Fruit fly (Drosophila melanogaster) whole organism, embryonic: Measurements from ENCODE around the gene IleRS-m.

Source experiments
- Bdp1 ChIP-seq: fragments of 200-800 bp; sonication (Bioruptor generic); optimal IDR thresholded peaks from 3 replicates; lab custom pipeline; 2016; ENCODE audit warnings: missing biosample characterization, missing genetic modification characterization
- CG10147 ChIP-seq: fragments of 200-800 bp; sonication (Bioruptor generic); optimal IDR thresholded peaks from 2 replicates; lab custom pipeline; 2019; ENCODE audit warnings: missing biosample characterization, mild to moderate bottlenecking, missing genetic modification characterization, moderate library complexity
- CG10267 ChIP-seq: fragments of 200-800 bp; sonication (Bioruptor generic); optimal IDR thresholded peaks from 2 replicates; lab custom pipeline; 2018; ENCODE audit warnings: missing biosample characterization, mild to moderate bottlenecking, missing genetic modification characterization, moderate library complexity
- CG10979 ChIP-seq: fragments of 200-800 bp; sonication (Bioruptor generic); optimal IDR thresholded peaks from 2 replicates; lab custom pipeline; 2018; ENCODE audit warnings: missing biosample characterization, mild to moderate bottlenecking, missing genetic modification characterization, moderate library complexity
- CG12104 ChIP-seq: fragments of 200-800 bp; sonication (Bioruptor generic); optimal IDR thresholded peaks from 3 replicates; lab custom pipeline; 2016; ENCODE audit warnings: missing biosample characterization, missing genetic modification characterization
- CG12219 ChIP-seq: fragments of 200-800 bp; sonication (Bioruptor generic); optimal IDR thresholded peaks from 3 replicates; lab custom pipeline; 2018; ENCODE audit warnings: missing biosample characterization, mild to moderate bottlenecking, missing genetic modification characterization
- CG12299 ChIP-seq: fragments of 200-800 bp; sonication (Bioruptor generic); optimal IDR thresholded peaks from 2 replicates; lab custom pipeline; 2018; ENCODE audit warnings: missing biosample characterization, mild to moderate bottlenecking, missing genetic modification characterization
- CG12942 ChIP-seq: fragments of 200-800 bp; sonication (Bioruptor generic); optimal IDR thresholded peaks from 3 replicates; lab custom pipeline; 2016; ENCODE audit warnings: missing biosample characterization, missing genetic modification characterization
- CG13624 ChIP-seq: fragments of 200-800 bp; sonication (Bioruptor generic); optimal IDR thresholded peaks from 2 replicates; lab custom pipeline; 2016; ENCODE audit warnings: missing biosample characterization, missing genetic modification characterization
- CG16779 ChIP-seq: fragments of 200-800 bp; sonication (Bioruptor generic); IDR thresholded peaks from 2 replicates; pipeline ENCODE4 v1.3.6; 2022; ENCODE audit warnings: missing biosample characterization, missing genetic modification characterization
- CG17802 ChIP-seq: fragments of 200-800 bp; sonication (Bioruptor generic); optimal IDR thresholded peaks from 2 replicates; lab custom pipeline; 2018; ENCODE audit warnings: missing biosample characterization, mild to moderate bottlenecking, missing genetic modification characterization, moderate library complexity
- CG18262 ChIP-seq: fragments of 200-800 bp; optimal IDR thresholded peaks from 3 replicates; lab custom pipeline; 2019; ENCODE audit warnings: missing biosample characterization, mild to moderate bottlenecking, missing genetic modification characterization, moderate library complexity
- CG2199 ChIP-seq: fragments of 200-800 bp; sonication (Bioruptor generic); IDR thresholded peaks from 3 replicates; pipeline ENCODE4 v1.3.6; 2022; ENCODE audit warnings: missing biosample characterization, missing genetic modification characterization
- CG30403 ChIP-seq: fragments of 200-800 bp; sonication (Bioruptor generic); optimal IDR thresholded peaks from 3 replicates; lab custom pipeline; 2016; ENCODE audit warnings: missing biosample characterization, missing genetic modification characterization
- CG31224 ChIP-seq: fragments of 200-800 bp; sonication (Bioruptor generic); IDR thresholded peaks from 2 replicates; pipeline ENCODE4 v1.3.6; 2022; ENCODE audit warnings: missing biosample characterization, missing genetic modification characterization
- CG32532 ChIP-seq: fragments of 200-800 bp; sonication (Bioruptor generic); IDR thresholded peaks from 2 replicates; pipeline ENCODE4 v1.3.6; 2022; ENCODE audit warnings: missing biosample characterization, missing genetic modification characterization
- CG32772 ChIP-seq: fragments of 200-800 bp; sonication (Bioruptor generic); IDR thresholded peaks from 2 replicates; pipeline ENCODE4 v1.3.6; 2022; ENCODE audit warnings: missing biosample characterization, missing genetic modification characterization
- CG33213 ChIP-seq: fragments of 200-800 bp; sonication (Bioruptor generic); optimal IDR thresholded peaks from 3 replicates; lab custom pipeline; 2016; ENCODE audit warnings: missing biosample characterization, missing genetic modification characterization
- CG8089 ChIP-seq: fragments of 200-800 bp; sonication (Bioruptor generic); optimal IDR thresholded peaks from 3 replicates; lab custom pipeline; 2016; ENCODE audit warnings: missing biosample characterization, missing genetic modification characterization
- CG8765 ChIP-seq: fragments of 200-800 bp; sonication (Bioruptor generic); IDR thresholded peaks from 2 replicates; pipeline ENCODE4 v1.3.6; 2022; ENCODE audit warnings: missing biosample characterization, missing genetic modification characterization
- CG9215 ChIP-seq: fragments of 200-800 bp; sonication (Bioruptor generic); IDR thresholded peaks from 2 replicates; pipeline ENCODE4 v1.3.6; 2022; ENCODE audit warnings: missing biosample characterization, missing genetic modification characterization
- CG9437 ChIP-seq: fragments of 200-800 bp; sonication (Bioruptor generic); optimal IDR thresholded peaks from 2 replicates; lab custom pipeline; 2018; ENCODE audit warnings: missing biosample characterization, mild to moderate bottlenecking, missing genetic modification characterization
- CG9797 ChIP-seq: fragments of 200-800 bp; sonication (Bioruptor generic); optimal IDR thresholded peaks from 3 replicates; lab custom pipeline; 2018; ENCODE audit warnings: missing biosample characterization, mild to moderate bottlenecking, missing genetic modification characterization
- Dref ChIP-seq: fragments of 200-800 bp; sonication (Bioruptor generic); IDR thresholded peaks from 2 replicates; pipeline ENCODE4 v1.3.6; 2022; ENCODE audit warnings: missing biosample characterization, missing genetic modification characterization
- Kr ChIP-seq: fragments of 200-800 bp; sonication (Bioruptor generic); optimal IDR thresholded peaks from 2 replicates; lab custom pipeline; 2017; ENCODE audit warnings: missing biosample characterization, mild to moderate bottlenecking, missing genetic modification characterization
- NC2α ChIP-seq: fragments of 200-800 bp; sonication (Bioruptor generic); optimal IDR thresholded peaks from 2 replicates; lab custom pipeline; 2016; ENCODE audit warnings: missing biosample characterization, missing genetic modification characterization
- NK7.1 ChIP-seq: fragments of 200-800 bp; sonication (Bioruptor generic); optimal IDR thresholded peaks from 3 replicates; lab custom pipeline; 2016; ENCODE audit warnings: missing biosample characterization, missing genetic modification characterization
- Nf-YA ChIP-seq: fragments of 200-800 bp; sonication (Bioruptor generic); IDR thresholded peaks from 2 replicates; pipeline ENCODE4 v1.3.6; 2022; ENCODE audit warnings: missing biosample characterization, missing genetic modification characterization
- abd-A ChIP-seq: fragments of 200-800 bp; sonication (Bioruptor generic); optimal IDR thresholded peaks from 3 replicates; lab custom pipeline; 2019; ENCODE audit warnings: missing biosample characterization, mild to moderate bottlenecking, missing genetic modification characterization, moderate library complexity
- bab2 ChIP-seq: fragments of 200-800 bp; sonication (Bioruptor generic); optimal IDR thresholded peaks from 2 replicates; lab custom pipeline; 2016; ENCODE audit warnings: missing biosample characterization, missing genetic modification characterization
- bbx ChIP-seq: fragments of 200-800 bp; sonication (Bioruptor generic); IDR thresholded peaks from 2 replicates; pipeline ENCODE4 v1.3.6; 2022; ENCODE audit warnings: missing biosample characterization, missing genetic modification characterization; ENCODE audit not compliant: partially characterized antibody
- bsh ChIP-seq, 2 experiments: fragments of 200-800 bp; sonication (Bioruptor generic); optimal IDR thresholded peaks; 2 replicates each; lab custom pipeline; 2017 to 2018; ENCODE audit warnings: mild to moderate bottlenecking in 2 of 2, missing biosample characterization in 2 of 2, missing genetic modification characterization in 2 of 2, moderate library complexity in 1 of 2
- cad ChIP-seq: fragments of >200 bp; optimal IDR thresholded peaks from 2 replicates; lab custom pipeline; 2017; ENCODE audit warnings: missing biosample characterization, missing genetic modification characterization
- cg ChIP-seq: fragments of 200-800 bp; sonication (Bioruptor generic); optimal IDR thresholded peaks from 3 replicates; lab custom pipeline; 2019; ENCODE audit warnings: missing biosample characterization, mild to moderate bottlenecking, missing genetic modification characterization, moderate library complexity
- chinmo ChIP-seq: fragments of 200-800 bp; sonication (Bioruptor generic); IDR thresholded peaks from 4 replicates; pipeline ENCODE4 v1.3.6; 2022; ENCODE audit warnings: missing biosample characterization, missing genetic modification characterization; ENCODE audit not compliant: partially characterized antibody
- danr ChIP-seq: fragments of 200-800 bp; sonication (Bioruptor generic); IDR thresholded peaks from 2 replicates; pipeline ENCODE4 v1.3.6; 2022; ENCODE audit warnings: missing biosample characterization, missing genetic modification characterization
- eve ChIP-seq, 2 experiments: fragments of >200 bp; optimal IDR thresholded peaks; 2 replicates each; lab custom pipeline; 2017; ENCODE audit warnings: missing biosample characterization in 2 of 2, missing genetic modification characterization in 2 of 2
- exex ChIP-seq: fragments of 200-800 bp; sonication (Bioruptor generic); optimal IDR thresholded peaks from 4 replicates; lab custom pipeline; 2018; ENCODE audit warnings: missing biosample characterization, mild to moderate bottlenecking, missing genetic modification characterization, moderate library complexity
- fd96Cb ChIP-seq: fragments of 200-800 bp; sonication (Bioruptor generic); optimal IDR thresholded peaks from 2 replicates; lab custom pipeline; 2018; ENCODE audit warnings: missing biosample characterization, mild to moderate bottlenecking, missing genetic modification characterization, moderate library complexity
- grau ChIP-seq: fragments of 200-800 bp; optimal IDR thresholded peaks from 3 replicates; lab custom pipeline; 2019; ENCODE audit warnings: missing biosample characterization, mild to moderate bottlenecking, missing genetic modification characterization, moderate library complexity
- lbe ChIP-seq: fragments of 200-800 bp; sonication (Bioruptor generic); optimal IDR thresholded peaks from 2 replicates; lab custom pipeline; 2016; ENCODE audit warnings: missing biosample characterization, mild to moderate bottlenecking, missing genetic modification characterization
- maf-S ChIP-seq: fragments of 200-800 bp; sonication (Bioruptor generic); optimal IDR thresholded peaks from 2 replicates; lab custom pipeline; 2016; ENCODE audit warnings: missing biosample characterization, missing genetic modification characterization
- pnt ChIP-seq: fragments of 200-800 bp; sonication (Bioruptor generic); optimal IDR thresholded peaks from 3 replicates; lab custom pipeline; 2016; ENCODE audit warnings: missing biosample characterization, missing genetic modification characterization
- sima ChIP-seq: fragments of 200-800 bp; sonication (Bioruptor generic); optimal IDR thresholded peaks from 2 replicates; lab custom pipeline; 2016; ENCODE audit warnings: missing biosample characterization, missing genetic modification characterization
- slp2 ChIP-seq: fragments of 200-800 bp; sonication (Bioruptor generic); optimal IDR thresholded peaks from 2 replicates; lab custom pipeline; 2016; ENCODE audit warnings: missing biosample characterization, missing genetic modification characterization
- sqz ChIP-seq: fragments of 200-800 bp; sonication (Bioruptor generic); optimal IDR thresholded peaks from 3 replicates; lab custom pipeline; 2018; ENCODE audit warnings: missing biosample characterization, mild to moderate bottlenecking, missing genetic modification characterization
- tin ChIP-seq: fragments of 200-800 bp; sonication (Bioruptor generic); optimal IDR thresholded peaks from 3 replicates; lab custom pipeline; 2016; ENCODE audit warnings: missing biosample characterization, missing genetic modification characterization
- trh ChIP-seq: fragments of 200-800 bp; sonication (Bioruptor generic); optimal IDR thresholded peaks from 2 replicates; lab custom pipeline; 2016; ENCODE audit warnings: missing biosample characterization, missing genetic modification characterization
- vnd ChIP-seq: fragments of 200-800 bp; sonication (Bioruptor generic); IDR thresholded peaks from 3 replicates; pipeline ENCODE4 v1.3.6; 2022; ENCODE audit warnings: missing biosample characterization, missing genetic modification characterization; ENCODE audit not compliant: partially characterized antibody

The IleRS-m gene

DNA sequence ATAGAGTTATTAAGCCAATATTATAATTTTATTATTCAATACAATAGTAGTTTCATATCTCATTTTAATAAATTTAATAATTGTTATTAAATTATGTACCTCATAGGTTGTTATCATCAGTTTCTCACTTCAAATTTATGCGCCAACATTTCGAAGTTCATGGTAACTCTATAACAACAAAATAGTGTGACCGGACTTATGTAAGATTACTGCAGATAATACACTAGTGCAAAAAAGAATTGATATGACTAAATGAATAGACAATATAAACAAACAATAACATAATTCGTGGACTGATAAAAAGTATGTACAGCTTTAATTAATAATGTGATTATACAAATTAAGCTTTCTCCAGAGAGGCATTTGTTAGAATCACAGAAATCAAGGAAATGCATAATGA, 21.7 kb downstream of the IleRS-m start, which contains the start of gene Strump (continued):
- TF ChIP-seq maf-S (GFP tag; lab: Kevin White, UChicago) (no peak), NK7.1 (GFP tag; lab: Kevin White, UChicago) (no peak), bbx (GFP tag; lab: Robert Waterston, UW) (peak; percentile 47), Bdp1 (GFP tag; lab: Kevin White, UChicago) (no peak), CG18262 (no peak), lbe (GFP tag; lab: Kevin White, UChicago) (peak; percentile 42), CG10267 (peak; percentile 39), CG9215 (GFP tag; lab: Robert Waterston, UW) (no peak), CG9797 (GFP tag; lab: Kevin White, UChicago) (peak; percentile 70), CG2199 (GFP tag; lab: Robert Waterston, UW) (0 out of 3 replicates have a peak, but pooled peaks have one; percentile 6)

DNA sequence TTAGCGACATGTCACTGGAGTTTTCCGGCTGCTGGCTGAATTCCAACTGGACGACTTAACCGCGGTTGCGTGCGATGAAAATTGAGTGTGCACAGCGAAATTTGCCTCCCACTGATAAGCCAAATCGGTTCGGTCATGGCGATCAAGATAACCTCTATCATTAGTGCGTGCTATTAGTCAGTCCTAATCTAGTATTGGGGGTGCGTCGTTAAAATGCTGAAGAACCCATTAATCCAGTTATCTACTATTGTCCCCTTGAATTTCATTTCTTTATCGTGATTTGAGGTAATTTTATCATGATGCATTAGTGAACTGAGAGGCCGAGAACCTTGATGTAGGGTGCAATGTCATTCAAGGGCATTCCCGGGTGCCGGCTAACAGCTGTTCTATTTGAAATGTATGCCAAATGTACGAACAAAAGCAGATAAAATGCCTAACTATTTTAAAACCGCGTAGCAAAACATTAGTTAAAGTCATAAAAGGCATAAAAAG, 28.4 kb downstream of the IleRS-m start, which contains the start of gene Pgm1:
TSS of gene Pgm1 (minus strand) at position 51 of the 492 bp plus-strand sequence.
- peak; percentile 80 for TF ChIP-seq CG8089 (GFP tag; lab: Kevin White, UChicago)
- TF ChIP-seq CG8765 (GFP tag; lab: Robert Waterston, UW): peak; percentile 65
- peak; percentile 91 for TF ChIP-seq bab2
- no peak for TF ChIP-seq abd-A (tag; lab: Kevin White, UChicago)
- peak; percentile 63 for TF ChIP-seq CG32772 (GFP tag; lab: Robert Waterston, UW)
- no peak for TF ChIP-seq cg (GFP tag; lab: Kevin White, UChicago)
- TF ChIP-seq CG17802: peak; percentile 33
- TF ChIP-seq fd96Cb (tag; lab: Kevin White, UChicago): peak; percentile 73
- TF ChIP-seq CG10147 (GFP tag; lab: Kevin White, UChicago): peak; percentile 79
- TF ChIP-seq Dref (GFP tag; lab: Robert Waterston, UW): no peak
- TF ChIP-seq sima (GFP tag; lab: Kevin White, UChicago): peak; percentile 70
- no peak for TF ChIP-seq cad (GFP tag; lab: Kevin White, UChicago)
- TF ChIP-seq grau: peak; percentile 80
- TF ChIP-seq Kr: no peak
- no peak for TF ChIP-seq vnd (GFP tag; lab: Robert Waterston, UW)
- TF ChIP-seq CG9437 (GFP tag; lab: Kevin White, UChicago): peak; percentile 41
- TF ChIP-seq bbx (GFP tag; lab: Robert Waterston, UW): peak; percentile 9; the same call in 1 of the 2 replicates
- TF ChIP-seq CG12942 (GFP tag; lab: Kevin White, UChicago): peak; percentile 85
- peak; percentile 54; the same call in 1 of the 2 replicates for TF ChIP-seq Nf-YA (GFP tag; lab: Robert Waterston, UW)
- TF ChIP-seq CG12104 (GFP tag; lab: Kevin White, UChicago): peak; percentile 22
- TF ChIP-seq CG12219: peak; percentile 84
- TF ChIP-seq CG12299 (tag; lab: Kevin White, UChicago): peak; percentile 69
- TF ChIP-seq chinmo (GFP tag; lab: Robert Waterston, UW): 0 out of 4 replicates have a peak, but pooled peaks have one; percentile 24
- TF ChIP-seq trh (GFP tag; lab: Kevin White, UChicago): peak; percentile 51
- peak; percentile 97 for TF ChIP-seq exex (tag; lab: Kevin White, UChicago)
- peak in 1 of 2 experiments; percentile 81 for TF ChIP-seq bsh (GFP tag; optimal IDR thresholded peaks at IDR 0.05; lab: Kevin White, UChicago)
- TF ChIP-seq NC2α (GFP tag; lab: Kevin White, UChicago): peak; percentile 79
- peak; percentile 92 for TF ChIP-seq CG13624 (GFP tag; lab: Kevin White, UChicago)
- TF ChIP-seq CG31224: peak; percentile 67
- no peak for TF ChIP-seq sqz (GFP tag; lab: Kevin White, UChicago)
- TF ChIP-seq tin (GFP tag; lab: Kevin White, UChicago): peak; percentile 70
- peak; percentile 74 for TF ChIP-seq CG16779
- peak; percentile 88 for TF ChIP-seq slp2 (GFP tag; lab: Kevin White, UChicago)
- TF ChIP-seq CG10979 (tag; lab: Kevin White, UChicago): peak; percentile 79
- no peak for TF ChIP-seq eve (GFP tag; optimal IDR thresholded peaks at IDR 0.05; lab: Kevin White, UChicago)
- peak; percentile 85 for TF ChIP-seq CG30403 (GFP tag; lab: Kevin White, UChicago)
- peak; percentile 77 for TF ChIP-seq CG32532
- TF ChIP-seq danr (GFP tag; lab: Robert Waterston, UW): peak; percentile 40; the same call in 1 of the 2 replicates
- peak; percentile 83 for TF ChIP-seq pnt (GFP tag; lab: Kevin White, UChicago)
- peak; percentile 85 for TF ChIP-seq CG33213 (GFP tag; lab: Kevin White, UChicago)
